Fruit fly (Drosophila melanogaster) whole organism, prepupa: ENCODE results near the gene unc-119.

Experiments
- Blimp-1 ChIP-seq: fragments of 200-800 bp; sonication (Bioruptor generic); optimal IDR thresholded peaks from 3 replicates; lab custom pipeline; 2017; ENCODE audit warnings: missing biosample characterization, missing genetic modification characterization, mild to moderate bottlenecking, moderate library complexity, missing genetic modification reagents
- CG32006 ChIP-seq: fragments of 200-800 bp; sonication (Bioruptor generic); optimal IDR thresholded peaks from 3 replicates; lab custom pipeline; 2017; ENCODE audit warnings: missing biosample characterization, mild to moderate bottlenecking, missing genetic modification characterization
- dsx ChIP-seq: fragments of 200-800 bp; optimal IDR thresholded peaks from 3 replicates; lab custom pipeline; 2019; ENCODE audit warnings: missing biosample characterization, mild to moderate bottlenecking, missing genetic modification characterization, moderate library complexity; ENCODE audit not compliant: poor library complexity, severe bottlenecking
- esn ChIP-seq: fragments of 200-800 bp; sonication (Bioruptor generic); optimal IDR thresholded peaks from 2 replicates; lab custom pipeline; 2016; ENCODE audit warnings: missing biosample characterization, mild to moderate bottlenecking, missing genetic modification characterization, moderate library complexity
- fd85E ChIP-seq: fragments of 200-800 bp; sonication (Bioruptor generic); optimal IDR thresholded peaks from 3 replicates; lab custom pipeline; 2016; ENCODE audit warnings: missing biosample characterization, missing genetic modification characterization
- spab ChIP-seq: fragments of 200-800 bp; sonication (Bioruptor generic); optimal IDR thresholded peaks from 2 replicates; lab custom pipeline; 2017; ENCODE audit warnings: missing biosample characterization, mild to moderate bottlenecking, missing genetic modification characterization, missing genetic modification reagents
- vri ChIP-seq: fragments of 200-800 bp; sonication (Bioruptor generic); optimal IDR thresholded peaks from 3 replicates; lab custom pipeline; 2016; ENCODE audit warnings: missing biosample characterization, mild to moderate bottlenecking, missing genetic modification characterization

dm6 chrX:7307478-7308200, 16.5 kb upstream of the unc-119 start, which contains the start of gene brk:
- TF ChIP-seq fd85E (GFP tag; lab: Kevin White, UChicago) (peak; percentile 21), esn (GFP tag; lab: Kevin White, UChicago) (no peak), spab (no peak), dsx (GFP tag; lab: Kevin White, UChicago) (peak; percentile 28), vri (GFP tag; lab: Kevin White, UChicago) (peak; percentile 78), CG32006 (GFP tag; lab: Kevin White, UChicago) (no peak), Blimp-1 (no peak)
